Fruit fly (Drosophila melanogaster) whole organism, pupa: ENCODE results near the gene Polr1E.
A peak's percentile ranks its signal among the peaks of the same experiment; 100 is the strongest.

Experiments used
- CG10348 ChIP-seq: fragments of 200-800 bp; sonication (Bioruptor generic); IDR thresholded peaks from 2 replicates; pipeline ENCODE4 v1.3.6; 2022; ENCODE audit warnings: missing biosample characterization, missing genetic modification characterization
- CG12605 ChIP-seq: fragments of 200-800 bp; sonication (Bioruptor generic); IDR thresholded peaks from 2 replicates; pipeline ENCODE4 v1.3.6; 2022; ENCODE audit warnings: missing biosample characterization, missing genetic modification characterization
- CG13204 ChIP-seq: fragments of 200-800 bp; sonication (Bioruptor generic); optimal IDR thresholded peaks from 2 replicates; lab custom pipeline; 2018; ENCODE audit warnings: missing biosample characterization, mild to moderate bottlenecking, missing genetic modification characterization, moderate library complexity
- CG14655 ChIP-seq: fragments of 200-800 bp; sonication (Bioruptor generic); optimal IDR thresholded peaks from 3 replicates; lab custom pipeline; 2017; ENCODE audit warnings: mild to moderate bottlenecking, missing biosample characterization, missing genetic modification reagents, missing genetic modification characterization
- CG15710 ChIP-seq: fragments of 200-800 bp; sonication (Bioruptor generic); optimal IDR thresholded peaks from 2 replicates; lab custom pipeline; 2018; ENCODE audit warnings: missing biosample characterization, mild to moderate bottlenecking, missing genetic modification characterization, moderate library complexity
- CG17806 ChIP-seq: fragments of 200-800 bp; sonication (Bioruptor generic); optimal IDR thresholded peaks from 2 replicates; lab custom pipeline; 2018; ENCODE audit warnings: missing biosample characterization, mild to moderate bottlenecking, missing genetic modification characterization, moderate library complexity
- CG32121 ChIP-seq: fragments of 200-800 bp; sonication (Bioruptor generic); IDR thresholded peaks from 2 replicates; pipeline ENCODE4 v1.3.6; 2022; ENCODE audit warnings: missing biosample characterization, missing genetic modification characterization
- CG34367 ChIP-seq: fragments of 200-800 bp; sonication (Bioruptor generic); optimal IDR thresholded peaks from 2 replicates; lab custom pipeline; 2018; ENCODE audit warnings: missing biosample characterization, mild to moderate bottlenecking, missing genetic modification characterization
- CG4496 ChIP-seq: fragments of 200-800 bp; sonication (Bioruptor generic); IDR thresholded peaks from 3 replicates; pipeline ENCODE4 v1.3.6; 2022; ENCODE audit warnings: missing biosample characterization, missing genetic modification characterization
- CG8159 ChIP-seq: fragments of 200-800 bp; sonication (Bioruptor generic); optimal IDR thresholded peaks from 3 replicates; lab custom pipeline; 2018; ENCODE audit warnings: missing biosample characterization, mild to moderate bottlenecking, missing genetic modification characterization, moderate library complexity
- CG8301 ChIP-seq: fragments of 200-800 bp; sonication (Bioruptor generic); optimal IDR thresholded peaks from 2 replicates; lab custom pipeline; 2018; ENCODE audit warnings: missing biosample characterization, mild to moderate bottlenecking, missing genetic modification characterization
- CG9948 ChIP-seq: fragments of 200-800 bp; sonication (Bioruptor generic); optimal IDR thresholded peaks from 2 replicates; lab custom pipeline; 2018; ENCODE audit warnings: missing biosample characterization, mild to moderate bottlenecking, missing genetic modification characterization, moderate library complexity
- D1 ChIP-seq: fragments of 200-800 bp; sonication (Bioruptor generic); optimal IDR thresholded peaks from 2 replicates; lab custom pipeline; 2018; ENCODE audit warnings: missing biosample characterization, mild to moderate bottlenecking, missing genetic modification characterization, moderate library complexity
- EcR ChIP-seq: fragments of 200-800 bp; sonication (Bioruptor generic); optimal IDR thresholded peaks from 3 replicates; lab custom pipeline; 2019; ENCODE audit warnings: missing biosample characterization, missing genetic modification characterization, mild to moderate bottlenecking, moderate library complexity, missing genetic modification reagents
- Ets98B ChIP-seq: fragments of 200-800 bp; sonication (Bioruptor generic); IDR thresholded peaks from 2 replicates; pipeline ENCODE4 v1.3.6; 2022; ENCODE audit warnings: missing biosample characterization, missing genetic modification characterization
- Pif1A ChIP-seq: fragments of 200-800 bp; sonication (Bioruptor generic); optimal IDR thresholded peaks from 3 replicates; lab custom pipeline; 2016; ENCODE audit warnings: missing biosample characterization, missing genetic modification characterization
- Pif1B ChIP-seq: fragments of 200-800 bp; sonication (Bioruptor generic); optimal IDR thresholded peaks from 3 replicates; lab custom pipeline; 2016; ENCODE audit warnings: missing biosample characterization, missing genetic modification characterization
- Snoo ChIP-seq: fragments of 200-800 bp; sonication (Bioruptor generic); optimal IDR thresholded peaks from 3 replicates; lab custom pipeline; 2017; ENCODE audit warnings: missing biosample characterization, mild to moderate bottlenecking, missing genetic modification characterization, inconsistent platforms
- fd96Ca ChIP-seq: fragments of 200-800 bp; sonication (Bioruptor generic); IDR thresholded peaks from 3 replicates; pipeline ENCODE4 v1.3.6; 2022; ENCODE audit warnings: missing biosample characterization, missing genetic modification characterization
- gl ChIP-seq: fragments of 200-800 bp; sonication (Bioruptor generic); optimal IDR thresholded peaks from 2 replicates; lab custom pipeline; 2018; ENCODE audit warnings: missing biosample characterization, mild to moderate bottlenecking, missing genetic modification characterization
- rn ChIP-seq: fragments of 200-800 bp; sonication (Bioruptor generic); IDR thresholded peaks from 2 replicates; pipeline ENCODE4 v1.3.6; 2022; ENCODE audit warnings: missing biosample characterization, missing genetic modification characterization

The Polr1E gene

dm6 chr3R:18280866-18281473 lies 20.6 kb downstream of the Polr1E start:
- no peak for TF ChIP-seq CG34367 (tag; lab: Kevin White, UChicago)
- no peak for TF ChIP-seq CG15710 (tag; lab: Kevin White, UChicago)
- no peak for TF ChIP-seq CG4496 (GFP tag; lab: Robert Waterston, UW)
- no peak for TF ChIP-seq Ets98B (GFP tag; lab: Robert Waterston, UW)
- TF ChIP-seq Snoo (tag; lab: Kevin White, UChicago), result no peak
- TF ChIP-seq fd96Ca, result no peak
- no peak for TF ChIP-seq CG9948 (tag; lab: Kevin White, UChicago)
- TF ChIP-seq CG10348 (GFP tag; lab: Robert Waterston, UW), result no peak
- TF ChIP-seq gl, result no peak
- TF ChIP-seq rn (GFP tag; lab: Robert Waterston, UW), result no peak
- no peak for TF ChIP-seq CG8159 (tag; lab: Kevin White, UChicago)
- TF ChIP-seq EcR (GFP tag; lab: Kevin White, UChicago), result no peak
- TF ChIP-seq, all 21 proteins: peak for 0

DNA sequence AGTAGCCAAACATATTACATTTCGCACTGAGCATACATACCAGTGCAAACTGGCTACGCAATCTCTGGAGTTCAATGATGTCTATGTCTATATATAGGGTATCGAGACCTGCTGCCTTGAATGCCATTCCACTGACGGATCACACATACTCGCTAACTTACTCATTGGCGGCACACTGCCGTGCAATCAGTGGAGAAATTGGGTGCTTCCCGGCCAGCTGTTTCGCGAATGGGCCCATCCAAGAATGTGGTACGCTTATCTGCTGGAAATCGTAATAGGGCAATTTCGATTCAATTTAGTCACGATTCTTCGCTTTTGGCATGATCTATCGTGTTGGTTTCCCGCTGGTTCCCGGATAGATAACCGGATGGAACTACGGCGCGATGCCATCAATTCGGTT lies 21.4 kb downstream of the Polr1E start:
- TF ChIP-seq EcR (GFP tag; lab: Kevin White, UChicago) (peak; percentile 58), CG9948 (tag; lab: Kevin White, UChicago) (no peak)

DNA sequence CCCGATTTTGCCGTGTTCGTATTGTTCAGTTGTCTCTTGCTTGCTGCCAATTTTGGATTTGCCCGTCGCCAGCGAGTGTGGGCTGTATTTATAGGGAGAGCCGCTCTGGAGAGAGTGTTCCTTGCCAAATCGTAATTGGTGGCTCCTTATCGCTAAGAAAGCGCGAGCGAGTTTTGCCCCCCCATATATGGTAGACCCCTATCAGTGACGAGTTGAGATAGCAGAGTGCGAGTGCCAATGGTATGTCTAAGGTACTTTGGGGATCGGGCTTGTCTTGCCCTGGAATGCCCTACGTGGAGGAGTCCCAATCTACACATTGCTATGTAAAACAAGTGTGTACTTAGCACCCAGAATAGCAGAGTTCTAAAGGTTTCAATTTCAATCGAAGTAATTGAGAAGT lies 22.0 kb downstream of the Polr1E start, which contains the start of gene CG7142:
Gene CG7142, minus strand, starts transcription at position 29 of the 400 bp plus-strand sequence.
- TF ChIP-seq D1 (tag; lab: Kevin White, UChicago), result no peak
- TF ChIP-seq CG15710 (tag; lab: Kevin White, UChicago), result no peak
- TF ChIP-seq fd96Ca, result no peak
- no peak for TF ChIP-seq Pif1A
- TF ChIP-seq CG10348 (GFP tag; lab: Robert Waterston, UW), result no peak
- no peak for TF ChIP-seq CG17806
- no peak for TF ChIP-seq rn (GFP tag; lab: Robert Waterston, UW)
- no peak for TF ChIP-seq CG13204
- TF ChIP-seq CG8301, result no peak
- no peak for TF ChIP-seq Pif1B (GFP tag; lab: Kevin White, UChicago)
- no peak for TF ChIP-seq CG8159 (tag; lab: Kevin White, UChicago)
- no peak for TF ChIP-seq Snoo (tag; lab: Kevin White, UChicago)
- TF ChIP-seq CG14655, result no peak
- no peak for TF ChIP-seq CG9948 (tag; lab: Kevin White, UChicago)
- TF ChIP-seq CG32121 (GFP tag; lab: Robert Waterston, UW), result no peak
- no peak for TF ChIP-seq CG34367 (tag; lab: Kevin White, UChicago)
- TF ChIP-seq gl, result no peak
- no peak for TF ChIP-seq CG12605 (GFP tag; lab: Robert Waterston, UW)
- TF ChIP-seq Ets98B (GFP tag; lab: Robert Waterston, UW), result no peak
- no peak for TF ChIP-seq EcR (GFP tag; lab: Kevin White, UChicago)
- TF ChIP-seq, all 21 proteins: peak for 0

DNA sequence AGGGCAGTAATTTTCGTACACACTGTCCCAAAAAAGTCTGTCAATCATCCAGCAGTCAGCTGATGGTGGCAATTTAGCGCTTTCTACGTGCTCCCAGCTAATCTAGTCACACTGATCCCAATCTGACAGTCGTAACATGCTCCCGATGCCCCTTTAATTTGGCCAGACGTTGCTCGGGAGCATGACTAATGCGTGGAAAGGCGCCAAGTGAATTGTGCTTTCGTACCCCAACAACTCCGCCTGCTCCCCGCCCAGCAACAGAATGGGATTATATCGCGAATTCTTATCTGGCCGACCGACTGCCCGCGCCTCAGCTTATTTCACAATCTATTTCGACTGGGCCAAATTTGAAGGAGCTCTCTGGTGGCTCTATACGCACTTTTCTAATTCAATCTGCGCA lies 24.1 kb downstream of the Polr1E start:
- TF ChIP-seq CG32121 (GFP tag; lab: Robert Waterston, UW) (0 out of 2 replicates have a peak, but pooled peaks have one; percentile 33), CG4496 (GFP tag; lab: Robert Waterston, UW) (no peak)

DNA sequence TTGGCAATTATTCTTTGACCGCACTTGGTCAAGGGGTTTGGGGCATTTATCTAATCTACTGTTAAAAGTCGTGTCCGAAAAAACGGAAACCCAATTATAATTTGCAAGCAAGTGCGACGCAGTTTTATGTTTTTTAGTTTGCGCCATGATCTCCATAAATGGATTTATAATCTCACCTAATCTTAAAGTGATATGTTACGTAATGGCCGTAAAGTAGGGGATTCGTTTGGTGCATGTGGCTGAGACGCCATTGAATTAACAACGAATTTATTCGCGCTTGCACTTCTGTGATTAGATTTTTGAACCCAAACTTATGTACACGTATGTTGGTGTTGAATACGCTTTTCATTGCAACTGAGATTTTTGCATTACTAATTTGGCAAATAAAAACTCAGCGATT lies 24.8 kb downstream of the Polr1E start:
- TF ChIP-seq EcR (GFP tag; lab: Kevin White, UChicago) (no peak), CG8159 (tag; lab: Kevin White, UChicago) (no peak), CG32121 (GFP tag; lab: Robert Waterston, UW) (no peak), CG10348 (GFP tag; lab: Robert Waterston, UW) (no peak), fd96Ca (no peak), CG4496 (GFP tag; lab: Robert Waterston, UW) (no peak)

dm6 chr3R:18275113-18275782 lies 26.3 kb downstream of the Polr1E start:
- TF ChIP-seq D1 (tag; lab: Kevin White, UChicago) (no peak), CG10348 (GFP tag; lab: Robert Waterston, UW) (no peak), CG32121 (GFP tag; lab: Robert Waterston, UW) (peak; percentile 75), Ets98B (GFP tag; lab: Robert Waterston, UW) (peak; percentile 10; the same call in 1 of the 2 replicates), CG13204 (no peak), Pif1B (GFP tag; lab: Kevin White, UChicago) (peak; percentile 5), CG12605 (GFP tag; lab: Robert Waterston, UW) (peak; percentile 67), CG8301 (no peak), fd96Ca (no peak; the same call in 2 of the 3 replicates), CG8159 (tag; lab: Kevin White, UChicago) (no peak), CG14655 (no peak), CG34367 (tag; lab: Kevin White, UChicago) (peak; percentile 19), CG4496 (GFP tag; lab: Robert Waterston, UW) (peak; percentile 69), Pif1A (no peak), CG9948 (tag; lab: Kevin White, UChicago) (no peak), gl (no peak), CG17806 (peak; percentile 25), EcR (GFP tag; lab: Kevin White, UChicago) (peak; percentile 94), Snoo (tag; lab: Kevin White, UChicago) (no peak), CG15710 (tag; lab: Kevin White, UChicago) (peak; percentile 9), rn (GFP tag; lab: Robert Waterston, UW) (no peak)
